Fruit fly (Drosophila melanogaster) whole organism, embryonic: ENCODE data around the gene Tep4.

Experiments
- Bgb ChIP-seq: fragments of 200-800 bp; sonication (Bioruptor generic); IDR thresholded peaks from 2 replicates; pipeline ENCODE4 v1.3.6; 2022; ENCODE audit warnings: missing biosample characterization, missing genetic modification characterization; ENCODE audit not compliant: partially characterized antibody
- CG10462 ChIP-seq: fragments of 200-800 bp; sonication (Bioruptor generic); optimal IDR thresholded peaks from 2 replicates; lab custom pipeline; 2016; ENCODE audit warnings: missing biosample characterization, missing genetic modification characterization
- CG10654 ChIP-seq: fragments of 200-800 bp; sonication (Bioruptor generic); optimal IDR thresholded peaks from 2 replicates; lab custom pipeline; 2016; ENCODE audit warnings: missing biosample characterization, missing genetic modification characterization
- CG10979 ChIP-seq: fragments of 200-800 bp; sonication (Bioruptor generic); optimal IDR thresholded peaks from 2 replicates; lab custom pipeline; 2018; ENCODE audit warnings: missing biosample characterization, mild to moderate bottlenecking, missing genetic modification characterization, moderate library complexity
- CG12219 ChIP-seq: fragments of 200-800 bp; sonication (Bioruptor generic); optimal IDR thresholded peaks from 3 replicates; lab custom pipeline; 2018; ENCODE audit warnings: missing biosample characterization, mild to moderate bottlenecking, missing genetic modification characterization
- CG13424 ChIP-seq: fragments of 200-800 bp; sonication (Bioruptor generic); optimal IDR thresholded peaks from 2 replicates; lab custom pipeline; 2019; ENCODE audit warnings: missing biosample characterization, mild to moderate bottlenecking, missing genetic modification characterization, moderate library complexity
- CG14050 ChIP-seq: fragments of 200-800 bp; sonication (Bioruptor generic); IDR thresholded peaks from 3 replicates; pipeline ENCODE4 v1.3.6; 2022; ENCODE audit warnings: missing biosample characterization, missing genetic modification characterization
- CG15696 ChIP-seq: fragments of 200-800 bp; sonication (Bioruptor generic); optimal IDR thresholded peaks from 2 replicates; lab custom pipeline; 2019; ENCODE audit warnings: missing biosample characterization, mild to moderate bottlenecking, missing genetic modification characterization, moderate library complexity
- CG17361 ChIP-seq: fragments of 200-800 bp; sonication (Bioruptor generic); IDR thresholded peaks from 3 replicates; pipeline ENCODE4 v1.3.6; 2022; ENCODE audit warnings: missing biosample characterization, missing genetic modification characterization
- CG17568 ChIP-seq: fragments of 200-800 bp; sonication (Bioruptor generic); optimal IDR thresholded peaks from 2 replicates; lab custom pipeline; 2018; ENCODE audit warnings: missing biosample characterization, mild to moderate bottlenecking, missing genetic modification characterization, moderate library complexity
- CG31365 ChIP-seq: fragments of 200-800 bp; sonication (Bioruptor generic); optimal IDR thresholded peaks from 2 replicates; lab custom pipeline; 2018; ENCODE audit warnings: missing biosample characterization, mild to moderate bottlenecking, missing genetic modification characterization
- CG3281 ChIP-seq: fragments of 200-800 bp; sonication (Bioruptor generic); optimal IDR thresholded peaks from 3 replicates; lab custom pipeline; 2017; ENCODE audit warnings: missing biosample characterization, mild to moderate bottlenecking, missing genetic modification characterization
- CG4404 ChIP-seq: fragments of 200-800 bp; sonication (Bioruptor generic); IDR thresholded peaks from 2 replicates; pipeline ENCODE4 v1.3.6; 2022; ENCODE audit warnings: missing biosample characterization, missing genetic modification characterization
- CG4707 ChIP-seq: fragments of 200-800 bp; sonication (Bioruptor generic); optimal IDR thresholded peaks from 2 replicates; lab custom pipeline; 2018; ENCODE audit warnings: missing biosample characterization, mild to moderate bottlenecking, missing genetic modification characterization, moderate library complexity
- CG4730 ChIP-seq: fragments of 200-800 bp; sonication (Bioruptor generic); IDR thresholded peaks from 2 replicates; pipeline ENCODE4 v1.3.6; 2022; ENCODE audit warnings: missing biosample characterization, missing genetic modification characterization
- CG4820 ChIP-seq: fragments of 200-800 bp; sonication (Bioruptor generic); optimal IDR thresholded peaks from 3 replicates; lab custom pipeline; 2016; ENCODE audit warnings: missing biosample characterization, missing genetic modification characterization
- CG7372 ChIP-seq: fragments of 200-800 bp; sonication (Bioruptor generic); IDR thresholded peaks from 2 replicates; pipeline ENCODE4 v1.3.6; 2022; ENCODE audit warnings: missing biosample characterization, missing genetic modification characterization
- E2f2 ChIP-seq: fragments of 200-800 bp; sonication (Bioruptor generic); IDR thresholded peaks from 2 replicates; pipeline ENCODE4 v1.3.6; 2022; ENCODE audit warnings: missing biosample characterization, missing genetic modification characterization
- Ets65A ChIP-seq: fragments of 200-800 bp; sonication (Bioruptor generic); peaks from one replicate; lab custom pipeline; 2016; ENCODE audit warnings: missing biosample characterization, missing genetic modification characterization
- Fer3 ChIP-seq: fragments of 200-800 bp; sonication (Bioruptor generic); optimal IDR thresholded peaks from 2 replicates; lab custom pipeline; 2018; ENCODE audit warnings: missing biosample characterization, mild to moderate bottlenecking, missing genetic modification characterization, moderate library complexity
- GATAe ChIP-seq: fragments of 200-800 bp; sonication (Bioruptor generic); conservative IDR thresholded peaks from 2 replicates; pipeline ENCODE4 v1.3.6; 2022; ENCODE audit warnings: missing biosample characterization, missing genetic modification characterization
- HLH54F ChIP-seq: fragments of 200-800 bp; sonication (Bioruptor generic); optimal IDR thresholded peaks from 3 replicates; lab custom pipeline; 2016; ENCODE audit warnings: missing biosample characterization, missing genetic modification characterization
- Hand ChIP-seq: fragments of 200-800 bp; sonication (Bioruptor generic); optimal IDR thresholded peaks from 2 replicates; lab custom pipeline; 2017; ENCODE audit warnings: mild to moderate bottlenecking, missing biosample characterization, missing genetic modification reagents, missing genetic modification characterization
- Hr39 ChIP-seq: fragments of >200 bp; optimal IDR thresholded peaks from 2 replicates; lab custom pipeline; 2017
- Jarid2 ChIP-seq: fragments of 200-800 bp; sonication (Bioruptor generic); optimal IDR thresholded peaks from 3 replicates; lab custom pipeline; 2017; ENCODE audit warnings: mild to moderate bottlenecking, missing biosample characterization, missing genetic modification reagents, missing genetic modification characterization
- Nf-YC ChIP-seq: fragments of 200-800 bp; optimal IDR thresholded peaks from 3 replicates; lab custom pipeline; 2019; ENCODE audit warnings: missing biosample characterization, mild to moderate bottlenecking, missing genetic modification characterization, moderate library complexity
- Six4 ChIP-seq: fragments of 200-800 bp; sonication (Bioruptor generic); optimal IDR thresholded peaks from 2 replicates; lab custom pipeline; 2016; ENCODE audit warnings: missing biosample characterization, missing genetic modification characterization
- ac ChIP-seq: fragments of 200-800 bp; sonication (Bioruptor generic); optimal IDR thresholded peaks from 3 replicates; lab custom pipeline; 2017; ENCODE audit warnings: missing biosample characterization, mild to moderate bottlenecking, missing genetic modification characterization
- amos ChIP-seq: fragments of 200-800 bp; sonication (Bioruptor generic); IDR thresholded peaks from 2 replicates; pipeline ENCODE4 v1.3.6; 2022; ENCODE audit warnings: missing biosample characterization, missing genetic modification characterization; ENCODE audit not compliant: partially characterized antibody
- ase ChIP-seq: fragments of 200-800 bp; sonication (Bioruptor generic); IDR thresholded peaks from 3 replicates; pipeline ENCODE4 v1.3.6; 2022; ENCODE audit warnings: missing biosample characterization, missing genetic modification characterization
- bigmax ChIP-seq: fragments of 200-800 bp; sonication (Bioruptor generic); optimal IDR thresholded peaks from 2 replicates; lab custom pipeline; 2018; ENCODE audit warnings: missing biosample characterization, mild to moderate bottlenecking, missing genetic modification characterization
- bsh ChIP-seq, 2 experiments: fragments of 200-800 bp; sonication (Bioruptor generic); optimal IDR thresholded peaks; 2 replicates each; lab custom pipeline; 2017 to 2018; ENCODE audit warnings: mild to moderate bottlenecking in 2 of 2, missing biosample characterization in 2 of 2, missing genetic modification characterization in 2 of 2, moderate library complexity in 1 of 2
- chn ChIP-seq: fragments of 200-800 bp; sonication (Bioruptor generic); optimal IDR thresholded peaks from 2 replicates; lab custom pipeline; 2016; ENCODE audit warnings: missing biosample characterization, missing genetic modification characterization
- exex ChIP-seq: fragments of 200-800 bp; sonication (Bioruptor generic); optimal IDR thresholded peaks from 4 replicates; lab custom pipeline; 2018; ENCODE audit warnings: missing biosample characterization, mild to moderate bottlenecking, missing genetic modification characterization, moderate library complexity
- fd3F ChIP-seq: fragments of 200-800 bp; sonication (Bioruptor generic); optimal IDR thresholded peaks from 2 replicates; lab custom pipeline; 2018; ENCODE audit warnings: missing biosample characterization, mild to moderate bottlenecking, missing genetic modification characterization, moderate library complexity
- gem ChIP-seq: fragments of 200-800 bp; sonication (Bioruptor generic); optimal IDR thresholded peaks from 2 replicates; lab custom pipeline; 2019; ENCODE audit warnings: missing biosample characterization, mild to moderate bottlenecking, missing genetic modification characterization, moderate library complexity
- hb ChIP-seq: fragments of 200-800 bp; sonication (Bioruptor generic); IDR thresholded peaks from 3 replicates; pipeline ENCODE4 v1.3.6; 2022; ENCODE audit warnings: missing biosample characterization, missing genetic modification characterization; ENCODE audit not compliant: partially characterized antibody
- jigr1 ChIP-seq: fragments of 200-800 bp; sonication (Bioruptor generic); IDR thresholded peaks from 3 replicates; pipeline ENCODE4 v1.3.6; 2022; ENCODE audit warnings: missing biosample characterization, missing genetic modification characterization
- jing ChIP-seq: fragments of 200-800 bp; sonication (Bioruptor generic); optimal IDR thresholded peaks from 2 replicates; lab custom pipeline; 2018; ENCODE audit warnings: missing biosample characterization, mild to moderate bottlenecking, missing genetic modification characterization
- kni ChIP-seq: fragments of 200-800 bp; sonication (Bioruptor generic); optimal IDR thresholded peaks from 3 replicates; lab custom pipeline; 2017; ENCODE audit warnings: mild to moderate bottlenecking, missing biosample characterization, missing genetic modification reagents, missing genetic modification characterization
- mld ChIP-seq: fragments of 200-800 bp; sonication (Bioruptor generic); IDR thresholded peaks from 3 replicates; pipeline ENCODE4 v1.3.6; 2022; ENCODE audit warnings: missing biosample characterization, missing genetic modification characterization; ENCODE audit not compliant: partially characterized antibody
- nerfin-2 ChIP-seq: fragments of 200-800 bp; sonication (Bioruptor generic); IDR thresholded peaks from 2 replicates; pipeline ENCODE4 v1.3.6; 2022; ENCODE audit warnings: missing biosample characterization, missing genetic modification characterization; ENCODE audit not compliant: partially characterized antibody
- onecut ChIP-seq: fragments of 200-800 bp; sonication (Bioruptor generic); IDR thresholded peaks from 2 replicates; pipeline ENCODE4 v1.3.6; 2022; ENCODE audit warnings: missing biosample characterization, missing genetic modification characterization
- otp ChIP-seq: fragments of 200-800 bp; sonication (Bioruptor generic); IDR thresholded peaks from 3 replicates; pipeline ENCODE4, ENCODE4 v1.3.6; 2022; ENCODE audit warnings: missing biosample characterization, missing genetic modification characterization
- p53 ChIP-seq: fragments of 200-800 bp; sonication (Bioruptor generic); optimal IDR thresholded peaks from 2 replicates; lab custom pipeline; 2016; ENCODE audit warnings: missing biosample characterization, missing genetic modification characterization
- pita ChIP-seq: fragments of 200-800 bp; sonication (Bioruptor generic); optimal IDR thresholded peaks from 2 replicates; lab custom pipeline; 2017; ENCODE audit warnings: missing biosample characterization, mild to moderate bottlenecking, missing genetic modification characterization
- sd ChIP-seq: fragments of 200-800 bp; sonication (Bioruptor generic); optimal IDR thresholded peaks from 3 replicates; lab custom pipeline; 2018; ENCODE audit warnings: missing biosample characterization, mild to moderate bottlenecking, missing genetic modification characterization, moderate library complexity
- sens ChIP-seq: fragments of 200-800 bp; sonication (Bioruptor generic); peaks from one replicate; lab custom pipeline; 2016; ENCODE audit warnings: missing biosample characterization, missing genetic modification characterization
- shn ChIP-seq: fragments of 200-800 bp; sonication (Bioruptor generic); optimal IDR thresholded peaks from 3 replicates; lab custom pipeline; 2016; ENCODE audit warnings: missing biosample characterization, missing genetic modification characterization
- stc ChIP-seq: fragments of 200-800 bp; sonication (Bioruptor generic); IDR thresholded peaks from 2 replicates; pipeline ENCODE4 v1.3.6; 2022; ENCODE audit warnings: missing biosample characterization, missing genetic modification characterization
- wek ChIP-seq: fragments of 200-800 bp; sonication (Bioruptor generic); optimal IDR thresholded peaks from 3 replicates; lab custom pipeline; 2018; ENCODE audit warnings: missing biosample characterization, mild to moderate bottlenecking, missing genetic modification characterization, moderate library complexity

Gene Tep4

dm6 chr2L:19582185-19582584 lies 33.9 kb downstream of the Tep4 start, which contains the start of gene Hakai (continued):
- TF ChIP-seq CG13424 (peak; percentile 51), sens (GFP tag; lab: Kevin White, UChicago) (peak; percentile 92), CG15696 (tag; lab: Kevin White, UChicago) (peak; percentile 33), CG10979 (tag; lab: Kevin White, UChicago) (peak; percentile 41), shn (GFP tag; lab: Kevin White, UChicago) (peak; percentile 74), bsh (GFP tag; optimal IDR thresholded peaks at IDR 0.05; lab: Kevin White, UChicago) (peak in 1 of 2 experiments; percentile 12), gem (tag; lab: Kevin White, UChicago) (peak; percentile 36), bigmax (no peak), Nf-YC (tag; lab: Kevin White, UChicago) (peak; percentile 47), HLH54F (GFP tag; lab: Kevin White, UChicago) (peak; percentile 73), chn (GFP tag; lab: Kevin White, UChicago) (peak; percentile 54), CG10654 (GFP tag; lab: Kevin White, UChicago) (peak; percentile 53), CG4730 (GFP tag; lab: Robert Waterston, UW) (no peak), Fer3 (tag; lab: Kevin White, UChicago) (peak; percentile 0), Hr39 (lab: Kevin White, UChicago) (peak; percentile 100), otp (no peak; the same call in 2 of the 3 replicates), CG4404 (peak; percentile 61), exex (no peak), ase (GFP tag; lab: Robert Waterston, UW) (no peak), pita (no peak), CG10462 (GFP tag; lab: Kevin White, UChicago) (no peak), fd3F (peak; percentile 10), hb (GFP tag; lab: Robert Waterston, UW) (0 out of 3 replicates have a peak, but pooled peaks have one; percentile 25), GATAe (no peak), Ets65A (GFP tag; lab: Kevin White, UChicago) (peak; percentile 94), wek (no peak), Bgb (GFP tag; lab: Robert Waterston, UW) (peak; percentile 51), CG4820 (peak; percentile 20), nerfin-2 (GFP tag; lab: Robert Waterston, UW) (peak; percentile 33; the same call in 1 of the 2 replicates), CG12219 (GFP tag; lab: Kevin White, UChicago) (no peak), jing (GFP tag; lab: Kevin White, UChicago) (no peak), CG4707 (GFP tag; lab: Kevin White, UChicago) (no peak), Hand (GFP tag; lab: Kevin White, UChicago) (no peak), stc (GFP tag; lab: Robert Waterston, UW) (no peak), sd (tag; lab: Kevin White, UChicago) (no peak), Jarid2 (GFP tag; lab: Kevin White, UChicago) (no peak), CG31365 (tag; lab: Kevin White, UChicago) (no peak), Six4 (GFP tag; lab: Kevin White, UChicago) (peak; percentile 73), CG3281 (GFP tag; lab: Kevin White, UChicago) (peak; percentile 73), CG14050 (GFP tag; lab: Robert Waterston, UW) (no peak), E2f2 (GFP tag; lab: Robert Waterston, UW) (peak; percentile 82), CG17361 (GFP tag; lab: Robert Waterston, UW) (peak; percentile 69), CG17568 (GFP tag; lab: Kevin White, UChicago) (no peak), ac (GFP tag; lab: Kevin White, UChicago) (no peak), p53 (GFP tag; lab: Kevin White, UChicago) (peak; percentile 45), CG7372 (GFP tag; lab: Robert Waterston, UW) (peak; percentile 46; the same call in 1 of the 2 replicates), onecut (peak; percentile 41; the same call in 1 of the 2 replicates), kni (GFP tag; lab: Kevin White, UChicago) (no peak), mld (GFP tag; lab: Robert Waterston, UW) (no peak), amos (GFP tag; lab: Robert Waterston, UW) (peak; percentile 54), jigr1 (GFP tag; lab: Robert Waterston, UW) (no peak)
